Worm (Caenorhabditis elegans) whole organism, L2 larva: ENCODE results near the gene K02F3.12.

Experiments used
- C34F6.9 ChIP-seq: fragments of 150-350 bp; optimal IDR thresholded peaks from 2 replicates; lab custom pipeline; 2014; ENCODE audit warnings: missing biosample characterization, missing genetic modification characterization
- F13H6.1 ChIP-seq: sonication (generic microtip); optimal IDR thresholded peaks from 2 replicates; lab custom pipeline; 2016; ENCODE audit warnings: missing genetic modification characterization, missing compliant biosample characterization
- R02D3.7 ChIP-seq: fragments of 150-350 bp; optimal IDR thresholded peaks from 2 replicates; lab custom pipeline; 2014; ENCODE audit warnings: missing biosample characterization, missing genetic modification characterization
- ZK546.5 ChIP-seq: sonication (generic microtip); optimal IDR thresholded peaks from 2 replicates; lab custom pipeline; 2017; ENCODE audit warnings: missing biosample characterization, missing genetic modification characterization
- ama-1 ChIP-seq: fragments of 150-350 bp; optimal IDR thresholded peaks from 2 replicates; lab custom pipeline; 2018; ENCODE audit warnings: inconsistent platforms
- blmp-1 ChIP-seq: sonication (generic microtip); optimal IDR thresholded peaks from 2 replicates; lab custom pipeline; 2017; ENCODE audit warnings: missing genetic modification characterization, mild to moderate bottlenecking, missing compliant biosample characterization, antibody characterized with exemption, moderate library complexity; ENCODE audit not compliant: insufficient read depth
- ceh-82 ChIP-seq: fragments of 150-350 bp; optimal IDR thresholded peaks from 2 replicates; lab custom pipeline; 2014; ENCODE audit warnings: missing biosample characterization, missing genetic modification characterization
- dmd-4 ChIP-seq: sonication (generic microtip); optimal IDR thresholded peaks from 2 replicates; lab custom pipeline; 2017; ENCODE audit warnings: missing biosample characterization, missing genetic modification characterization
- egl-27 ChIP-seq: sonication (generic microtip); optimal IDR thresholded peaks from 3 replicates; lab custom pipeline; 2017; ENCODE audit warnings: missing biosample characterization, missing genetic modification reagents, missing genetic modification characterization
- elt-1 ChIP-seq: fragments of 150-350 bp; optimal IDR thresholded peaks from 2 replicates; lab custom pipeline; 2014; ENCODE audit warnings: missing biosample characterization, missing genetic modification characterization
- elt-3 ChIP-seq: sonication (generic microtip); optimal IDR thresholded peaks from 2 replicates; lab custom pipeline; 2017; ENCODE audit warnings: missing biosample characterization, missing genetic modification characterization
- fos-1 ChIP-seq: fragments of 150-350 bp; optimal IDR thresholded peaks from 2 replicates; lab custom pipeline; 2014; ENCODE audit warnings: missing biosample characterization, missing genetic modification characterization
- gmeb-1 ChIP-seq: fragments of 150-350 bp; optimal IDR thresholded peaks from 2 replicates; lab custom pipeline; 2014; ENCODE audit warnings: missing biosample characterization, missing genetic modification characterization
- lin-39 ChIP-seq: fragments of 150-350 bp; optimal IDR thresholded peaks from 2 replicates; lab custom pipeline; 2014; ENCODE audit warnings: missing biosample characterization, missing genetic modification reagents, missing genetic modification characterization
- lsy-2 ChIP-seq, 2 experiments: fragments of 150-350 bp in 1 of 2; sonication (generic microtip) in 1 of 2; optimal IDR thresholded peaks; 2 replicates each; lab custom pipeline; 2014 to 2017; ENCODE audit warnings: missing biosample characterization in 2 of 2, missing genetic modification characterization in 2 of 2
- mbf-1 ChIP-seq: sonication (generic microtip); optimal IDR thresholded peaks from 2 replicates; lab custom pipeline; 2017; ENCODE audit warnings: missing biosample characterization, missing genetic modification characterization
- nhr-10 ChIP-seq: sonication (generic microtip); optimal IDR thresholded peaks from 2 replicates; lab custom pipeline; 2017; ENCODE audit warnings: missing biosample characterization, missing genetic modification characterization
- nhr-11 ChIP-seq: fragments of 150-350 bp; optimal IDR thresholded peaks from 2 replicates; lab custom pipeline; 2014; ENCODE audit warnings: missing biosample characterization, missing genetic modification characterization
- nhr-129 ChIP-seq: fragments of 150-350 bp; optimal IDR thresholded peaks from 2 replicates; lab custom pipeline; 2014; ENCODE audit warnings: missing biosample characterization, missing genetic modification characterization
- nhr-237 ChIP-seq: fragments of 150-350 bp; optimal IDR thresholded peaks from 2 replicates; lab custom pipeline; 2014; ENCODE audit warnings: missing biosample characterization, missing genetic modification characterization
- nhr-6 ChIP-seq: fragments of 150-350 bp; optimal IDR thresholded peaks from 2 replicates; lab custom pipeline; 2014; ENCODE audit warnings: missing biosample characterization, missing genetic modification characterization
- nhr-77 ChIP-seq: fragments of 150-350 bp; optimal IDR thresholded peaks from 2 replicates; lab custom pipeline; 2014; ENCODE audit warnings: missing biosample characterization, missing genetic modification characterization
- peb-1 ChIP-seq: fragments of 150-350 bp; optimal IDR thresholded peaks from 2 replicates; lab custom pipeline; 2014; ENCODE audit warnings: missing biosample characterization, missing genetic modification characterization
- sem-4 ChIP-seq: fragments of 150-350 bp; optimal IDR thresholded peaks from 2 replicates; lab custom pipeline; 2014; ENCODE audit warnings: missing biosample characterization, missing genetic modification reagents, missing genetic modification characterization
- sma-3 ChIP-seq: sonication (generic microtip); optimal IDR thresholded peaks from 2 replicates; lab custom pipeline; 2016; ENCODE audit warnings: missing genetic modification reagents, missing genetic modification characterization, missing compliant biosample characterization
- unc-39 ChIP-seq: fragments of 150-350 bp; optimal IDR thresholded peaks from 2 replicates; lab custom pipeline; 2014; ENCODE audit warnings: missing biosample characterization, missing genetic modification characterization
- unc-55 ChIP-seq: fragments of 150-350 bp; sonication (generic microtip); optimal IDR thresholded peaks from 3 replicates; lab custom pipeline; 2014; ENCODE audit warnings: missing biosample characterization, missing genetic modification reagents, missing genetic modification characterization
- unc-62 ChIP-seq: fragments of 150-350 bp; optimal IDR thresholded peaks from 2 replicates; lab custom pipeline; 2014; ENCODE audit warnings: missing biosample characterization, missing genetic modification reagents, missing genetic modification characterization
- zag-1 ChIP-seq: fragments of 150-350 bp; optimal IDR thresholded peaks from 2 replicates; lab custom pipeline; 2014; ENCODE audit warnings: missing biosample characterization, missing genetic modification characterization
- ztf-1 ChIP-seq: fragments of 200-800 bp; sonication (Bioruptor generic); conservative IDR thresholded peaks from 2 replicates; pipeline ENCODE4 v1.3.6; 2022; ENCODE audit warnings: missing genetic modification characterization, missing compliant biosample characterization

The K02F3.12 gene

ce11 chrIII:852296-852695 lies 4.1 kb upstream of the K02F3.12 start, which contains the start of gene moma-1:
moma-1 (minus strand) TSS chrIII:852396.
- TF ChIP-seq dmd-4 (tag; lab: Kevin White, UChicago) (no peak), ZK546.5 (tag; lab: Kevin White, UChicago) (no peak), lsy-2 (tag; optimal IDR thresholded peaks at IDR 0.05; lab: Kevin White, UChicago) (no peak), nhr-10 (no peak), lin-39 (tag; lab: Kevin White, UChicago) (no peak), R02D3.7 (tag; lab: Kevin White, UChicago) (no peak), gmeb-1 (tag; lab: Kevin White, UChicago) (no peak), blmp-1 (tag; lab: Kevin White, UChicago) (no peak), ztf-1 (no peak)

- TF ChIP-seq lin-39 (tag; lab: Kevin White, UChicago): no peak
- TF ChIP-seq nhr-237 (tag; lab: Kevin White, UChicago): no peak
- no peak for TF ChIP-seq unc-55 (GFP tag; lab: Kevin White, UChicago)
- TF ChIP-seq peb-1 (tag; lab: Kevin White, UChicago): no peak
- TF ChIP-seq nhr-6 (tag; lab: Kevin White, UChicago): no peak
- TF ChIP-seq ZK546.5 (tag; lab: Kevin White, UChicago): no peak
- no peak for TF ChIP-seq elt-1 (tag; lab: Kevin White, UChicago)
- TF ChIP-seq nhr-77: no peak
- TF ChIP-seq elt-3 (tag; lab: Kevin White, UChicago): no peak
- TF ChIP-seq, all 48 proteins: peak for 0
These were observed 2.9 kb upstream of the K02F3.12 start for ce11 chrIII:853414-853813.

DNA sequence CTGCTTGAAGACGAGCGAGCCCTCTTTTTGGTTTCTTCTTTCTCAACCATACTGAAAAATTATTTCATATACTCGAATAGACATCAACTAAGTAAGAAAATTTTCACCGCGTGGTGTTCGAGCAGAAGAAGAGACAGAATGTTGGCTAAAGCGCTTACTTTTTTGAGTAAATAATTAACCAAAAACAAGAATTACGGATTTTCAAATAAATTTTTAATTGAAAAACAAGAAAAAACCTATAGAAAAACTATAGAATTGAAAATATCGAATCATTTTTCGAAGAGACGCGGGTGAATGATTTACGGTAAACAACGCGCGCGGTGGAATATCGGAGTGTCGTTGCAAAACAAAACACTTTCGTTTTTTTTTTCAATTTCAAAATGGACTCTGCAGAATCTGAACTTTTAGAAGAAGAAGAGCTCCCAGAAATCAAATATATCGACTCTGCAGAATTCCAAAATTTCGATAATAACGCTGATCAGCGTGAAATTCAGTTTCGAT lies 2.5 kb upstream of the K02F3.12 start, which contains the start of the genes rnp-5 and tag-51:
Gene rnp-5, minus strand, starts transcription at position 51 of the 501 bp plus-strand sequence.
Gene tag-51, plus strand, starts transcription at position 363 of the 501 bp plus-strand sequence.
- TF ChIP-seq zag-1 (tag; lab: Kevin White, UChicago): no peak
- no peak for TF ChIP-seq sem-4 (tag; lab: Kevin White, UChicago)
- TF ChIP-seq C34F6.9 (tag; lab: Kevin White, UChicago): peak; percentile 30
- TF ChIP-seq unc-55 (GFP tag; lab: Kevin White, UChicago): peak; percentile 41
- peak in 1 of 2 experiments; percentile 25 for TF ChIP-seq lsy-2 (tag; optimal IDR thresholded peaks at IDR 0.05; lab: Kevin White, UChicago)
- TF ChIP-seq F13H6.1 (tag; lab: Kevin White, UChicago): no peak
- peak; percentile 37 for TF ChIP-seq blmp-1 (tag; lab: Kevin White, UChicago)
- no peak for TF ChIP-seq sma-3 (GFP tag; lab: Kevin White, UChicago)

- TF ChIP-seq ZK546.5 (tag; lab: Kevin White, UChicago) (no peak), mbf-1 (tag; lab: Kevin White, UChicago) (no peak), fos-1 (tag; lab: Kevin White, UChicago) (peak; percentile 3)
These were observed 548 bp downstream of the K02F3.12 start for ce11 chrIII:856908-857307.

- no peak for TF ChIP-seq nhr-129 (tag; lab: Kevin White, UChicago)
- TF ChIP-seq, all 48 proteins: peak for 0
These were observed 3.5 kb downstream of the K02F3.12 start, which contains the start of gene exos-4.2 for ce11 chrIII:859898-860297. exos-4.2 (plus strand) TSS chrIII:860198.

DNA sequence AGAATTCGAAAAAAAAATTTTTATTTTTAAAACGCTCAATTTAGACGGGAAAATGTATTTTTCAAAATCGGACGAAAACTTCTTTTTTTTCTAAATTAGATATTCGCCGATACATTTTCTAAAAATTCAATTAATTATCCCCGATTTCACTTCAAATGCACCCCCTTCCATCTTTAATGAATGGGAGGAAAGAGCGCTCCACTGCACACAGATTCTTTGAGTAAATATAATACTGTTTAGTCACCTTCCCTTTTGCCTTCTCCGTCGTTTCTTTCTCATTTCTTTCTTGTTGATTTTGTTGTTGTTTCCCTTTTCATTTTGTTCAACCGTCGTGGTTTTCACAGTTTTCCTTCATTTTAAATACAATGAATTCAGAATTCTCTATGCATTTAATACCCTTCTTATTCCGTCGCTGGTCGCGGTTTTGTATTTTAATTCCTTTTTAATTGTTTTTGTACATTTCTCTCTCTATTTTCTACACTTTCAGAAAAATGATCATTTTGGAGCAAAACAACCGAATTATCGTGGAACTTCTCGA lies 5.5 kb downstream of the K02F3.12 start, which contains the start of gene arx-4:
Gene arx-4, plus strand, starts transcription at position 488 of the 538 bp plus-strand sequence.
- TF ChIP-seq unc-55 (GFP tag; lab: Kevin White, UChicago): peak; percentile 39
- TF ChIP-seq C34F6.9 (tag; lab: Kevin White, UChicago): peak; percentile 29
- peak; percentile 55 for TF ChIP-seq fos-1 (tag; lab: Kevin White, UChicago)
- TF ChIP-seq blmp-1 (tag; lab: Kevin White, UChicago): no peak

ce11 chrIII:868866-869265 lies 12.5 kb downstream of the K02F3.12 start:
- TF ChIP-seq unc-39: no peak
- TF ChIP-seq nhr-11 (tag; lab: Kevin White, UChicago): no peak
- no peak for TF ChIP-seq elt-1 (tag; lab: Kevin White, UChicago)
- TF ChIP-seq lin-39 (tag; lab: Kevin White, UChicago): no peak
- no peak for TF ChIP-seq ztf-1
- TF ChIP-seq mbf-1 (tag; lab: Kevin White, UChicago): no peak
- TF ChIP-seq gmeb-1 (tag; lab: Kevin White, UChicago): no peak
- TF ChIP-seq ceh-82: no peak
- no peak for TF ChIP-seq ZK546.5 (tag; lab: Kevin White, UChicago)
- no peak for TF ChIP-seq nhr-6 (tag; lab: Kevin White, UChicago)
- TF ChIP-seq C34F6.9 (tag; lab: Kevin White, UChicago): no peak
- no peak for TF ChIP-seq egl-27 (tag; lab: Kevin White, UChicago)
- no peak for TF ChIP-seq ama-1 (lab: Kevin White, UChicago)
- no peak for TF ChIP-seq dmd-4 (tag; lab: Kevin White, UChicago)
- TF ChIP-seq nhr-77: no peak
- no peak for TF ChIP-seq blmp-1 (tag; lab: Kevin White, UChicago)
- TF ChIP-seq unc-62 (GFP tag; lab: Kevin White, UChicago): no peak
